Fruit fly (Drosophila melanogaster): Measurements from ENCODE around the gene CG4199.

The CG4199 gene

DNA sequence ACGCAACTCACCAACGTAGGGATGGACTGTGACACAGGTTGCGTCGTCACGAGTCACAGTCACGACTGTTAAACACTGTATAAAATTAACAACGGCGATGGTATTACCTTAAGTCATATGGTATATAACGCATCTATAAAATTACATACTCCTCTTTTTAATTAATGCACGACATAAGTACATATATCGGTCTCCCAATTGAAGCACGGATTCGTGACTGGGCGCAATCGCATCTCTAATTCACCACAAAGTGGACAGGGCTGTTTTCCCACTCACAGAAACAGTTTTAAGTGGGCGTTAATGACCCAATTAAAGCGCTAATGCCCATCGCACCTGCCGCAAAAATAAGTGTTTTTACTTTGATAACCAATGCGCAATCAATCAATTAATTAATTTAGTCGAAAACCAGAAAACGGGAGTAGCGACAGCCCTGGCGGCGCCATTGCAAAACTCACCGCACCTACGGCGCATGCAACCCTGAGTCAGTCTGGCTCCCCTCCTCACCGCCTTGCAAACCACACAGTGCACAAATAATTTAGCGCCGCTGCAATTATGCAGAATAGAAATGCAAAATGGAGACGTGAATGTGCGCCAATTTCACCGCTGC lies 31.9 kb downstream of the CG4199 start, which contains the start of gene CG4313:
Gene CG4313 (plus strand): TSS at position 557 of the 607 bp plus-strand sequence.
- TF ChIP-seq eyg (GFP tag; optimal IDR thresholded peaks at IDR 0.05) (peak; percentile 44), ham (GFP tag; IDR thresholded peaks at IDR 0.05) (no peak), ac (GFP tag; optimal IDR thresholded peaks at IDR 0.05) (no peak), h (optimal IDR thresholded peaks at IDR 0.05) (no peak), CG9215 (GFP tag; IDR thresholded peaks at IDR 0.05) (peak; percentile 79), CG11093 (GFP tag; IDR thresholded peaks at IDR 0.05) (no peak), lbe (GFP tag; optimal IDR thresholded peaks at IDR 0.05) (peak; percentile 55), cwo (GFP tag; optimal IDR thresholded peaks at IDR 0.05) (peak; percentile 46), CG12155 (GFP tag; optimal IDR thresholded peaks at IDR 0.05) (peak; percentile 61), Asciz (GFP tag; optimal IDR thresholded peaks at IDR 0.05) (peak; percentile 11), so (GFP tag; IDR thresholded peaks at IDR 0.05) (0 out of 3 replicates have a peak, but pooled peaks have one; percentile 26), CG15011 (GFP tag; optimal IDR thresholded peaks at IDR 0.05) (no peak), CG3163 (GFP tag; optimal IDR thresholded peaks at IDR 0.05) (peak; percentile 29), org-1 (GFP tag; optimal IDR thresholded peaks at IDR 0.05) (peak; percentile 58), Kr (GFP tag; optimal IDR thresholded peaks at IDR 0.05) (no peak), CG12104 (GFP tag; optimal IDR thresholded peaks at IDR 0.05) (peak; percentile 60), CG5180 (GFP tag; optimal IDR thresholded peaks at IDR 0.05) (peak; percentile 14), Atf3 (GFP tag; optimal IDR thresholded peaks at IDR 0.05) (peak; percentile 55), ci (GFP tag; IDR thresholded peaks at IDR 0.05) (peak; percentile 49; the same call in 1 of the 3 replicates), CG12236 (GFP tag; optimal IDR thresholded peaks at IDR 0.05) (no peak), fd102C (GFP tag; optimal IDR thresholded peaks at IDR 0.05) (no peak), maf-S (GFP tag; optimal IDR thresholded peaks at IDR 0.05) (peak; percentile 69), Hmx (GFP tag; optimal IDR thresholded peaks at IDR 0.05) (peak; percentile 7), CG12744 (GFP tag; optimal IDR thresholded peaks at IDR 0.05) (peak; percentile 26), Poxn (GFP tag; IDR thresholded peaks at IDR 0.05) (no peak), NC2β (GFP tag; optimal IDR thresholded peaks at IDR 0.05) (peak; percentile 49), CG7357 (GFP tag; IDR thresholded peaks at IDR 0.05) (peak; percentile 69), CG18011 (GFP tag; optimal IDR thresholded peaks at IDR 0.05) (peak; percentile 53), grau (tag; optimal IDR thresholded peaks at IDR 0.05) (peak; percentile 75), CG15269 (tag; optimal IDR thresholded peaks at IDR 0.05) (peak; percentile 68), D19A (tag; optimal IDR thresholded peaks at IDR 0.05) (peak; percentile 46), Hr78 (GFP tag; optimal IDR thresholded peaks at IDR 0.05) (no peak), Bdp1 (GFP tag; optimal IDR thresholded peaks at IDR 0.05) (peak; percentile 48), CG17612 (GFP tag; IDR thresholded peaks at IDR 0.05) (no peak), tgo (GFP tag; IDR thresholded peaks at IDR 0.05) (peak; percentile 70), CG10565 (GFP tag; optimal IDR thresholded peaks at IDR 0.05) (no peak), CG8388 (GFP tag; optimal IDR thresholded peaks at IDR 0.05) (peak; percentile 39), zen2 (GFP tag; IDR thresholded peaks at IDR 0.05; ENCODE audit: partially characterized antibody) (peak; percentile 69; the same call in 1 of the 3 replicates), CG8478 (optimal IDR thresholded peaks at IDR 0.05) (no peak), C15 (GFP tag; IDR thresholded peaks at IDR 0.05) (0 out of 3 replicates have a peak, but pooled peaks have one; percentile 11), ken (GFP tag; IDR thresholded peaks at IDR 0.05) (peak; percentile 55; the same call in 1 of the 3 replicates), H2.0 (GFP tag; IDR thresholded peaks at IDR 0.05) (peak; percentile 42; the same call in 1 of the 2 replicates), CG33557 (GFP tag; optimal IDR thresholded peaks at IDR 0.05) (peak; percentile 51), phol (tag; optimal IDR thresholded peaks at IDR 0.05) (peak; percentile 82), CG9609 (GFP tag; optimal IDR thresholded peaks at IDR 0.05) (peak; percentile 77), CG1024 (GFP tag; IDR thresholded peaks at IDR 0.05) (peak; percentile 36; the same call in 1 of the 2 replicates), fd96Cb (tag; optimal IDR thresholded peaks at IDR 0.05) (peak; percentile 62), CG2889 (GFP tag; IDR thresholded peaks at IDR 0.05) (0 out of 3 replicates have a peak, but pooled peaks have one; percentile 44), nerfin-2 (GFP tag; IDR thresholded peaks at IDR 0.05; ENCODE audit: partially characterized antibody) (peak; percentile 76), pita (GFP tag; optimal IDR thresholded peaks at IDR 0.05) (no peak)

Measured in whole organism, embryonic.